Fruit fly (Drosophila melanogaster) whole organism, embryonic: ENCODE data around the gene CG13601.

ENCODE experiments used
- Bgb ChIP-seq: fragments of 200-800 bp; sonication (Bioruptor generic); IDR thresholded peaks from 2 replicates; pipeline ENCODE4 v1.3.6; 2022; ENCODE audit warnings: missing biosample characterization, missing genetic modification characterization; ENCODE audit not compliant: partially characterized antibody
- CG10462 ChIP-seq: fragments of 200-800 bp; sonication (Bioruptor generic); optimal IDR thresholded peaks from 2 replicates; lab custom pipeline; 2016; ENCODE audit warnings: missing biosample characterization, missing genetic modification characterization
- CG10959 ChIP-seq: fragments of 200-800 bp; sonication (Bioruptor generic); IDR thresholded peaks from 2 replicates; pipeline ENCODE4 v1.3.6; 2022; ENCODE audit warnings: missing biosample characterization, missing genetic modification characterization
- CG11504 ChIP-seq: fragments of 200-800 bp; sonication (Bioruptor generic); optimal IDR thresholded peaks from 3 replicates; lab custom pipeline; 2019; ENCODE audit warnings: missing biosample characterization, mild to moderate bottlenecking, missing genetic modification characterization, moderate library complexity
- CG11560 ChIP-seq: fragments of 200-800 bp; sonication (Bioruptor generic); IDR thresholded peaks from 3 replicates; pipeline ENCODE4 v1.3.6; 2022; ENCODE audit warnings: missing biosample characterization, missing genetic modification characterization
- CG12155 ChIP-seq: fragments of 200-800 bp; sonication (Bioruptor generic); optimal IDR thresholded peaks from 3 replicates; lab custom pipeline; 2016; ENCODE audit warnings: missing biosample characterization, missing genetic modification characterization
- CG12219 ChIP-seq: fragments of 200-800 bp; sonication (Bioruptor generic); optimal IDR thresholded peaks from 3 replicates; lab custom pipeline; 2018; ENCODE audit warnings: missing biosample characterization, mild to moderate bottlenecking, missing genetic modification characterization
- CG12299 ChIP-seq: fragments of 200-800 bp; sonication (Bioruptor generic); optimal IDR thresholded peaks from 2 replicates; lab custom pipeline; 2018; ENCODE audit warnings: missing biosample characterization, mild to moderate bottlenecking, missing genetic modification characterization
- CG12744 ChIP-seq: fragments of 200-800 bp; sonication (Bioruptor generic); optimal IDR thresholded peaks from 2 replicates; lab custom pipeline; 2016; ENCODE audit warnings: missing biosample characterization, missing genetic modification characterization
- CG13775 ChIP-seq: fragments of 200-800 bp; sonication (Bioruptor generic); optimal IDR thresholded peaks from 3 replicates; lab custom pipeline; 2017; ENCODE audit warnings: missing biosample characterization, mild to moderate bottlenecking, missing genetic modification characterization
- CG15696 ChIP-seq: fragments of 200-800 bp; sonication (Bioruptor generic); optimal IDR thresholded peaks from 2 replicates; lab custom pipeline; 2019; ENCODE audit warnings: missing biosample characterization, mild to moderate bottlenecking, missing genetic modification characterization, moderate library complexity
- CG16815 ChIP-seq: fragments of 200-800 bp; sonication (Bioruptor generic); optimal IDR thresholded peaks from 3 replicates; lab custom pipeline; 2017; ENCODE audit warnings: missing biosample characterization, mild to moderate bottlenecking, missing genetic modification characterization
- CG2129 ChIP-seq: fragments of 200-800 bp; sonication (Bioruptor generic); IDR thresholded peaks from 2 replicates; pipeline ENCODE4 v1.3.6; 2022; ENCODE audit warnings: missing biosample characterization, missing genetic modification characterization; ENCODE audit not compliant: partially characterized antibody
- CG33213 ChIP-seq: fragments of 200-800 bp; sonication (Bioruptor generic); optimal IDR thresholded peaks from 3 replicates; lab custom pipeline; 2016; ENCODE audit warnings: missing biosample characterization, missing genetic modification characterization
- CG42726 ChIP-seq: fragments of 200-800 bp; sonication (Bioruptor generic); IDR thresholded peaks from 2 replicates; pipeline ENCODE4 v1.3.6; 2022; ENCODE audit warnings: missing biosample characterization, missing genetic modification characterization; ENCODE audit not compliant: partially characterized antibody
- CG4282 ChIP-seq: fragments of 200-800 bp; sonication (Bioruptor generic); optimal IDR thresholded peaks from 2 replicates; lab custom pipeline; 2016; ENCODE audit warnings: missing biosample characterization, missing genetic modification characterization
- CG4328 ChIP-seq: fragments of 200-800 bp; sonication (Bioruptor generic); optimal IDR thresholded peaks from 3 replicates; lab custom pipeline; 2017; ENCODE audit warnings: missing biosample characterization, missing genetic modification reagents, missing genetic modification characterization
- CG43689 ChIP-seq: fragments of 200-800 bp; sonication (Bioruptor generic); IDR thresholded peaks from 2 replicates; pipeline ENCODE4 v1.3.6; 2022; ENCODE audit warnings: missing biosample characterization, missing genetic modification characterization
- CG5180 ChIP-seq: fragments of 200-800 bp; sonication (Bioruptor generic); optimal IDR thresholded peaks from 3 replicates; lab custom pipeline; 2017; ENCODE audit warnings: missing biosample characterization, missing genetic modification characterization, mild to moderate bottlenecking, moderate library complexity, missing genetic modification reagents
- CG6175 ChIP-seq: fragments of 200-800 bp; sonication (Bioruptor generic); IDR thresholded peaks from 3 replicates; pipeline ENCODE4 v1.3.6; 2022; ENCODE audit warnings: missing biosample characterization, missing genetic modification characterization
- CG7987 ChIP-seq: fragments of 200-800 bp; sonication (Bioruptor generic); optimal IDR thresholded peaks from 2 replicates; lab custom pipeline; 2018; ENCODE audit warnings: missing biosample characterization, mild to moderate bottlenecking, missing genetic modification characterization, moderate library complexity
- Chrac-16 ChIP-seq: fragments of 200-800 bp; sonication (Bioruptor generic); optimal IDR thresholded peaks from 3 replicates; lab custom pipeline; 2016; ENCODE audit warnings: missing biosample characterization, missing genetic modification characterization
- CrebB ChIP-seq: fragments of 200-800 bp; sonication (Bioruptor generic); optimal IDR thresholded peaks from 3 replicates; lab custom pipeline; 2018; ENCODE audit warnings: missing biosample characterization, mild to moderate bottlenecking, missing genetic modification characterization
- Ets97D ChIP-seq: fragments of 200-800 bp; sonication (Bioruptor generic); optimal IDR thresholded peaks from 3 replicates; lab custom pipeline; 2016; ENCODE audit warnings: missing biosample characterization, missing genetic modification characterization
- GATAe ChIP-seq: fragments of 200-800 bp; sonication (Bioruptor generic); conservative IDR thresholded peaks from 2 replicates; pipeline ENCODE4 v1.3.6; 2022; ENCODE audit warnings: missing biosample characterization, missing genetic modification characterization
- HLH3B ChIP-seq: fragments of 200-800 bp; sonication (Bioruptor generic); IDR thresholded peaks from 2 replicates; pipeline ENCODE4 v1.3.6; 2022; ENCODE audit warnings: missing biosample characterization, missing genetic modification characterization
- HmgD ChIP-seq: fragments of 200-800 bp; sonication (Bioruptor generic); optimal IDR thresholded peaks from 3 replicates; lab custom pipeline; 2016; ENCODE audit warnings: missing biosample characterization, missing genetic modification characterization
- Neu2 ChIP-seq: fragments of 200-800 bp; sonication (Bioruptor generic); optimal IDR thresholded peaks from 3 replicates; lab custom pipeline; 2016; ENCODE audit warnings: missing biosample characterization, missing genetic modification characterization, borderline replicate concordance
- Nf-YC ChIP-seq: fragments of 200-800 bp; optimal IDR thresholded peaks from 3 replicates; lab custom pipeline; 2019; ENCODE audit warnings: missing biosample characterization, mild to moderate bottlenecking, missing genetic modification characterization, moderate library complexity
- Scr ChIP-seq: fragments of 200-800 bp; sonication (Bioruptor generic); IDR thresholded peaks from 2 replicates; pipeline ENCODE4 v1.3.6; 2022; ENCODE audit warnings: missing biosample characterization, missing genetic modification characterization; ENCODE audit not compliant: partially characterized antibody
- Sox102F ChIP-seq: fragments of 200-800 bp; sonication (Bioruptor generic); optimal IDR thresholded peaks from 2 replicates; lab custom pipeline; 2018; ENCODE audit warnings: missing biosample characterization, mild to moderate bottlenecking, missing genetic modification characterization, moderate library complexity
- Tbp ChIP-seq: fragments of >200 bp; optimal IDR thresholded peaks from 2 replicates; lab custom pipeline; 2018; ENCODE audit warnings: missing biosample characterization, missing genetic modification characterization
- ap ChIP-seq: fragments of 200-800 bp; sonication (Bioruptor generic); IDR thresholded peaks from 2 replicates; pipeline ENCODE4 v1.3.6; 2022; ENCODE audit warnings: missing biosample characterization, missing genetic modification characterization
- ara ChIP-seq: fragments of 200-800 bp; sonication (Bioruptor generic); IDR thresholded peaks from 2 replicates; pipeline ENCODE4 v1.3.6; 2022; ENCODE audit warnings: missing biosample characterization, missing genetic modification characterization
- corto ChIP-seq: fragments of 200-800 bp; sonication (Bioruptor generic); optimal IDR thresholded peaks from 2 replicates; lab custom pipeline; 2016; ENCODE audit warnings: missing biosample characterization, mild to moderate bottlenecking, missing genetic modification characterization, moderate library complexity
- crc ChIP-seq: fragments of 200-800 bp; sonication (Bioruptor generic); optimal IDR thresholded peaks from 2 replicates; lab custom pipeline; 2016; ENCODE audit warnings: missing biosample characterization, missing genetic modification characterization
- da ChIP-seq: fragments of 200-800 bp; sonication (Bioruptor generic); optimal IDR thresholded peaks from 2 replicates; lab custom pipeline; 2016; ENCODE audit warnings: missing biosample characterization, missing genetic modification characterization
- dan ChIP-seq: fragments of 200-800 bp; sonication (Bioruptor generic); IDR thresholded peaks from 2 replicates; pipeline ENCODE4 v1.3.6; 2022; ENCODE audit warnings: missing biosample characterization, missing genetic modification characterization
- dysf ChIP-seq: fragments of 200-800 bp; sonication (Bioruptor generic); IDR thresholded peaks from 3 replicates; pipeline ENCODE4 v1.3.6; 2022; ENCODE audit warnings: missing biosample characterization, missing genetic modification characterization
- ems ChIP-seq: fragments of 200-800 bp; sonication (Bioruptor generic); optimal IDR thresholded peaks from 3 replicates; lab custom pipeline; 2016; ENCODE audit warnings: missing biosample characterization, missing genetic modification characterization
- fru ChIP-seq: fragments of >200 bp; optimal IDR thresholded peaks from 2 replicates; lab custom pipeline; 2017
- h ChIP-seq: fragments of >200 bp; optimal IDR thresholded peaks from 2 replicates; lab custom pipeline; 2017
- kah ChIP-seq: fragments of 200-800 bp; sonication (Bioruptor generic); optimal IDR thresholded peaks from 2 replicates; lab custom pipeline; 2018; ENCODE audit warnings: missing biosample characterization, mild to moderate bottlenecking, missing genetic modification characterization
- psq ChIP-seq: fragments of 200-800 bp; sonication (Bioruptor generic); optimal IDR thresholded peaks from 2 replicates; lab custom pipeline; 2017; ENCODE audit warnings: missing biosample characterization, missing genetic modification characterization
- salm ChIP-seq: fragments of 200-800 bp; sonication (Bioruptor generic); optimal IDR thresholded peaks from 2 replicates; lab custom pipeline; 2018; ENCODE audit warnings: missing biosample characterization, mild to moderate bottlenecking, missing genetic modification characterization
- sens ChIP-seq: fragments of 200-800 bp; sonication (Bioruptor generic); peaks from one replicate; lab custom pipeline; 2016; ENCODE audit warnings: missing biosample characterization, missing genetic modification characterization
- tx ChIP-seq: fragments of 200-800 bp; sonication (Bioruptor generic); optimal IDR thresholded peaks from 2 replicates; lab custom pipeline; 2016; ENCODE audit warnings: missing biosample characterization, missing genetic modification characterization
- vvl ChIP-seq: fragments of 200-800 bp; sonication (Bioruptor generic); IDR thresholded peaks from 2 replicates; pipeline ENCODE4 v1.3.6; 2022; ENCODE audit warnings: missing biosample characterization, missing genetic modification characterization
- zf30C ChIP-seq: fragments of 200-800 bp; sonication (Bioruptor generic); optimal IDR thresholded peaks from 3 replicates; lab custom pipeline; 2018; ENCODE audit warnings: missing biosample characterization, mild to moderate bottlenecking, missing genetic modification characterization
- zfh1 ChIP-seq: fragments of 200-800 bp; sonication (Bioruptor generic); IDR thresholded peaks from 3 replicates; pipeline ENCODE4 v1.3.6; 2022; ENCODE audit warnings: missing biosample characterization, missing genetic modification characterization

CG13601 gene

dm6 chr3R:23958091-23958838 is 30.8 kb upstream of the CG13601 start, which contains the start of the genes GluProRS and AP-1sigma (continued):
- TF ChIP-seq Neu2 (GFP tag; lab: Kevin White, UChicago): no peak
- peak; percentile 68 for TF ChIP-seq CG12219 (GFP tag; lab: Kevin White, UChicago)
- peak; percentile 79 for TF ChIP-seq corto (GFP tag; lab: Kevin White, UChicago)
- peak; percentile 97 for TF ChIP-seq HLH3B (GFP tag; lab: Robert Waterston, UW)
- peak; percentile 97 for TF ChIP-seq zfh1 (GFP tag; lab: Robert Waterston, UW)
- TF ChIP-seq Bgb: peak; percentile 93
- TF ChIP-seq CG16815 (GFP tag; lab: Kevin White, UChicago): peak; percentile 91
- TF ChIP-seq CG33213: peak; percentile 79
- TF ChIP-seq Sox102F (GFP tag; lab: Kevin White, UChicago): peak; percentile 90
- no peak for TF ChIP-seq zf30C (GFP tag; lab: Kevin White, UChicago)
- TF ChIP-seq tx (GFP tag; lab: Kevin White, UChicago): peak; percentile 87
- TF ChIP-seq psq (GFP tag; lab: Kevin White, UChicago): peak; percentile 68
- peak; percentile 93 for TF ChIP-seq CG13775 (GFP tag; lab: Kevin White, UChicago)
- TF ChIP-seq CG12299 (tag; lab: Kevin White, UChicago): peak; percentile 69
- TF ChIP-seq Chrac-16: peak; percentile 92
- peak; percentile 97 for TF ChIP-seq dysf (GFP tag; lab: Robert Waterston, UW)
- TF ChIP-seq CG42726 (GFP tag; lab: Robert Waterston, UW): peak; percentile 91
- TF ChIP-seq HmgD (GFP tag; lab: Kevin White, UChicago): peak; percentile 85
- TF ChIP-seq ap (GFP tag; lab: Robert Waterston, UW): peak; percentile 94
- peak; percentile 62 for TF ChIP-seq CG12744 (GFP tag; lab: Kevin White, UChicago)
- no peak for TF ChIP-seq Tbp (GFP tag; lab: Kevin White, UChicago)
- peak; percentile 88 for TF ChIP-seq CG43689 (GFP tag; lab: Robert Waterston, UW)
- peak; percentile 93 for TF ChIP-seq ara
- TF ChIP-seq Nf-YC (tag; lab: Kevin White, UChicago): peak; percentile 82
- peak; percentile 93 for TF ChIP-seq CG10959
- peak; percentile 67 for TF ChIP-seq da (GFP tag; lab: Kevin White, UChicago)
- peak; percentile 97 for TF ChIP-seq Scr (GFP tag; lab: Robert Waterston, UW)
- TF ChIP-seq dan (GFP tag; lab: Robert Waterston, UW): peak; percentile 93
- TF ChIP-seq vvl (GFP tag; lab: Robert Waterston, UW): peak; percentile 98
- peak; percentile 50 for TF ChIP-seq crc (GFP tag; lab: Kevin White, UChicago)
- peak; percentile 90 for TF ChIP-seq CG15696 (tag; lab: Kevin White, UChicago)
- peak; percentile 94 for TF ChIP-seq CG6175 (GFP tag; lab: Robert Waterston, UW)
- peak; percentile 63 for TF ChIP-seq CG4282 (GFP tag; lab: Kevin White, UChicago)
- TF ChIP-seq GATAe (GFP tag; lab: Robert Waterston, UW): peak; percentile 83
- TF ChIP-seq CG11560 (tag; lab: Robert Waterston, UW): peak; percentile 87
- peak; percentile 48 for TF ChIP-seq kah (GFP tag; lab: Kevin White, UChicago)
- TF ChIP-seq salm (tag; lab: Kevin White, UChicago): peak; percentile 52
- TF ChIP-seq h: no peak
- peak; percentile 85 for TF ChIP-seq CG4328 (GFP tag; lab: Kevin White, UChicago)
- TF ChIP-seq ems (GFP tag; lab: Kevin White, UChicago): peak; percentile 87
- TF ChIP-seq CG2129 (GFP tag; lab: Robert Waterston, UW): peak; percentile 94
- TF ChIP-seq CG5180 (GFP tag; lab: Kevin White, UChicago): no peak
- peak; percentile 67 for TF ChIP-seq CrebB
- TF ChIP-seq fru (lab: Kevin White, UChicago): no peak
- TF ChIP-seq CG11504 (tag; lab: Kevin White, UChicago): no peak
- peak; percentile 75 for TF ChIP-seq CG10462 (GFP tag; lab: Kevin White, UChicago)
- TF ChIP-seq Ets97D (GFP tag; lab: Kevin White, UChicago): peak; percentile 78
- TF ChIP-seq CG12155 (GFP tag; lab: Kevin White, UChicago): peak; percentile 92
- TF ChIP-seq sens (GFP tag; lab: Kevin White, UChicago): peak; percentile 97
- peak; percentile 46 for TF ChIP-seq CG7987 (GFP tag; lab: Kevin White, UChicago)
